Fruit fly (Drosophila melanogaster): ENCODE results near the gene niki.

dm6 chr3R:24841063-24841462, 15.6 kb upstream of the niki start, which contains the start of gene CG33658:
- no peak for TF ChIP-seq CG7101 (tag; optimal IDR thresholded peaks at IDR 0.05)
- no peak for TF ChIP-seq CG1620 (GFP tag; optimal IDR thresholded peaks at IDR 0.05)
- no peak for TF ChIP-seq CG14711 (tag; optimal IDR thresholded peaks at IDR 0.05)
- TF ChIP-seq CG12768 (GFP tag; optimal IDR thresholded peaks at IDR 0.05): no peak
- no peak for TF ChIP-seq toe (GFP tag; optimal IDR thresholded peaks at IDR 0.05)
- no peak for TF ChIP-seq tj (GFP tag; optimal IDR thresholded peaks at IDR 0.05)
- no peak for TF ChIP-seq Mnt (GFP tag; optimal IDR thresholded peaks at IDR 0.05)
- TF ChIP-seq ovo (GFP tag; optimal IDR thresholded peaks at IDR 0.05): no peak
- no peak for TF ChIP-seq CG11617 (GFP tag; optimal IDR thresholded peaks at IDR 0.05)
- no peak for TF ChIP-seq bab1 (GFP tag; optimal IDR thresholded peaks at IDR 0.05)
- TF ChIP-seq Hr96 (GFP tag; optimal IDR thresholded peaks at IDR 0.05): no peak
- TF ChIP-seq pad (GFP tag; optimal IDR thresholded peaks at IDR 0.05): no peak

Data from whole organism, adult.